Fruit fly (Drosophila melanogaster) S2 (cell line): ENCODE data around the gene CG14866.

Experiments used
- CG8478 ChIP-seq: fragments of >200 bp; optimal IDR thresholded peaks from 2 replicates; lab custom pipeline; 2018
- CTCF ChIP-seq, 2 experiments: fragments of >200 bp; optimal IDR thresholded peaks; 2 replicates each; lab custom pipeline; 2018

DNA sequence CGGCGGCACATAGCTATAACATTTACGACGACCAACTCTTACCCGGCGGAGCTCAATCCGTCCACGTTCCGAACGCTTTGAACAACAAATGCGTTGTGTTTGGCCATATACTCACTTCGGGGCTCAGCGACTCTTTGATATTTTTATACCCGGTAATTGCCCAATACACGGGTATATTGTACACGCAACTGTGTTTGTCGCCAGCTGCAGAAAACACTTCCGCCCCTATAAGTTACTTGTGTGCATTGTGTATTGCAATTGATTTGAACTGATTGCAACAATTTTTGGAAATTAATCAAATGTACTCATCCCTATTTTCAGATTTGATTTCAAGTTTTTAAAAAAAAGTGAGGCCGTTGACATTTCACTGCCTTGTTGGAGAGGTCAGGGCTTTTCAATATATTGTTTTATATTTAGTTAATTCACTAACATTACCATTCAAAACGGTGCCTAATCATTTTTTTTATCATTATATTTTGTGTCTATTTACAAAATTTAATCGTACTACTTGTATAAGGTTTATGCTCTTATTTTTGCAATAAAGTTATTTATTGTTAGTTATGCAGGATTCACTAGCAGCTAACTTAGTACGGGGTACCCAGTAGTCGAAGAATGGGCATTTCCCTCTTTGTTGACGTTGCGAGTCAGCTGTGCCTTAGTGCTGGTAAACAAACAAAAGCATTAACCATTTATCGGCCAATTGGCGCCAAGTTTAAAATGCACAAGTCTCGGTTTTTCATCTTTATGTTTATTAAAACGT, 26.8 kb downstream of the CG14866 start, which contains the start of gene Nagk:
- TF ChIP-seq CG8478 (lab: Kevin White, UChicago): no peak
- no peak for TF ChIP-seq CTCF (optimal IDR thresholded peaks at IDR 0.05; lab: Kevin White, UChicago)
